Fruit fly (Drosophila melanogaster) whole organism, embryonic: ENCODE measurements around the gene GstD7.

Experiments used
- BtbVII ChIP-seq: fragments of 200-800 bp; sonication (Bioruptor generic); optimal IDR thresholded peaks from 3 replicates; lab custom pipeline; 2017; ENCODE audit warnings: missing biosample characterization, mild to moderate bottlenecking, missing genetic modification characterization
- CG10543 ChIP-seq: fragments of 200-800 bp; sonication (Bioruptor generic); optimal IDR thresholded peaks from 3 replicates; lab custom pipeline; 2017; ENCODE audit warnings: missing biosample characterization, mild to moderate bottlenecking, missing genetic modification characterization, moderate library complexity
- CG1233 ChIP-seq: fragments of 200-800 bp; sonication (Bioruptor generic); optimal IDR thresholded peaks from 4 replicates; lab custom pipeline; 2018; ENCODE audit warnings: missing biosample characterization, mild to moderate bottlenecking, missing genetic modification characterization
- CG12659 ChIP-seq: fragments of 200-800 bp; sonication (Bioruptor generic); optimal IDR thresholded peaks from 3 replicates; lab custom pipeline; 2017; ENCODE audit warnings: mild to moderate bottlenecking, missing biosample characterization, missing genetic modification reagents, missing genetic modification characterization
- CG13894 ChIP-seq: fragments of 200-800 bp; sonication (Bioruptor generic); optimal IDR thresholded peaks from 3 replicates; lab custom pipeline; 2018; ENCODE audit warnings: missing biosample characterization, mild to moderate bottlenecking, missing genetic modification characterization, moderate library complexity
- CG15479 ChIP-seq: fragments of 200-800 bp; sonication (Bioruptor generic); optimal IDR thresholded peaks from 3 replicates; lab custom pipeline; 2019; ENCODE audit warnings: missing biosample characterization, mild to moderate bottlenecking, missing genetic modification characterization, moderate library complexity
- CG15696 ChIP-seq: fragments of 200-800 bp; sonication (Bioruptor generic); optimal IDR thresholded peaks from 2 replicates; lab custom pipeline; 2019; ENCODE audit warnings: missing biosample characterization, mild to moderate bottlenecking, missing genetic modification characterization, moderate library complexity
- CG17802 ChIP-seq: fragments of 200-800 bp; sonication (Bioruptor generic); optimal IDR thresholded peaks from 2 replicates; lab custom pipeline; 2018; ENCODE audit warnings: missing biosample characterization, mild to moderate bottlenecking, missing genetic modification characterization, moderate library complexity
- CG18764 ChIP-seq: fragments of 200-800 bp; sonication (Bioruptor generic); optimal IDR thresholded peaks from 3 replicates; lab custom pipeline; 2016; ENCODE audit warnings: missing biosample characterization, missing genetic modification characterization
- CG31441 ChIP-seq: fragments of 200-800 bp; sonication (Bioruptor generic); IDR thresholded peaks from 2 replicates; pipeline ENCODE4 v1.3.6; 2022; ENCODE audit warnings: missing biosample characterization, missing genetic modification characterization
- CG34376 ChIP-seq: fragments of 200-800 bp; sonication (Bioruptor generic); optimal IDR thresholded peaks from 2 replicates; lab custom pipeline; 2018; ENCODE audit warnings: missing biosample characterization, mild to moderate bottlenecking, missing genetic modification characterization
- CG34422 ChIP-seq: fragments of 200-800 bp; sonication (Bioruptor generic); IDR thresholded peaks from 3 replicates; pipeline ENCODE4 v1.3.6; 2022; ENCODE audit warnings: missing biosample characterization, missing genetic modification characterization
- CG3847 ChIP-seq: fragments of 200-800 bp; sonication (Bioruptor generic); IDR thresholded peaks from 2 replicates; pipeline ENCODE4 v1.3.6; 2022; ENCODE audit warnings: missing biosample characterization, missing genetic modification characterization
- CG42726 ChIP-seq: fragments of 200-800 bp; sonication (Bioruptor generic); IDR thresholded peaks from 2 replicates; pipeline ENCODE4 v1.3.6; 2022; ENCODE audit warnings: missing biosample characterization, missing genetic modification characterization; ENCODE audit not compliant: partially characterized antibody
- CG4328 ChIP-seq: fragments of 200-800 bp; sonication (Bioruptor generic); optimal IDR thresholded peaks from 3 replicates; lab custom pipeline; 2017; ENCODE audit warnings: missing biosample characterization, missing genetic modification reagents, missing genetic modification characterization
- CG6254 ChIP-seq: fragments of 200-800 bp; sonication (Bioruptor generic); optimal IDR thresholded peaks from 3 replicates; lab custom pipeline; 2017; ENCODE audit warnings: mild to moderate bottlenecking, missing biosample characterization, missing genetic modification reagents, missing genetic modification characterization
- CG6813 ChIP-seq: fragments of 200-800 bp; sonication (Bioruptor generic); optimal IDR thresholded peaks from 2 replicates; lab custom pipeline; 2017; ENCODE audit warnings: missing biosample characterization, missing genetic modification characterization, mild to moderate bottlenecking, moderate library complexity, missing genetic modification reagents
- CG7928 ChIP-seq: fragments of 200-800 bp; sonication (Bioruptor generic); optimal IDR thresholded peaks from 2 replicates; lab custom pipeline; 2017; ENCODE audit warnings: missing biosample characterization, mild to moderate bottlenecking, missing genetic modification characterization
- CG9215 ChIP-seq: fragments of 200-800 bp; sonication (Bioruptor generic); IDR thresholded peaks from 2 replicates; pipeline ENCODE4 v1.3.6; 2022; ENCODE audit warnings: missing biosample characterization, missing genetic modification characterization
- CG9932 ChIP-seq: fragments of 200-800 bp; sonication (Bioruptor generic); IDR thresholded peaks from 2 replicates; pipeline ENCODE4 v1.3.6; 2022; ENCODE audit warnings: missing biosample characterization, missing genetic modification characterization
- Doc2 ChIP-seq: fragments of 200-800 bp; sonication (Bioruptor generic); IDR thresholded peaks from 2 replicates; pipeline ENCODE4 v1.3.6; 2022; ENCODE audit warnings: missing biosample characterization, missing genetic modification characterization
- Med ChIP-seq: fragments of 200-800 bp; sonication (Bioruptor generic); peaks from one replicate; lab custom pipeline; 2016; ENCODE audit warnings: missing biosample characterization, missing genetic modification characterization, mild to moderate bottlenecking, inconsistent platforms, moderate library complexity
- Nf-YA ChIP-seq: fragments of 200-800 bp; sonication (Bioruptor generic); IDR thresholded peaks from 2 replicates; pipeline ENCODE4 v1.3.6; 2022; ENCODE audit warnings: missing biosample characterization, missing genetic modification characterization
- Opbp ChIP-seq: fragments of 200-800 bp; sonication (Bioruptor generic); IDR thresholded peaks from 3 replicates; pipeline ENCODE4 v1.3.6; 2022; ENCODE audit warnings: missing biosample characterization, missing genetic modification characterization; ENCODE audit not compliant: partially characterized antibody
- Rx ChIP-seq: fragments of 200-800 bp; sonication (Bioruptor generic); IDR thresholded peaks from 2 replicates; pipeline ENCODE4 v1.3.6; 2022; ENCODE audit warnings: missing biosample characterization, missing genetic modification characterization
- Stat92E ChIP-seq, 3 experiments: fragments of >200 bp in 2 of 3; fragments of 200-800 bp in 1 of 3; sonication (Bioruptor generic) in 1 of 3; optimal IDR thresholded peaks; 2 replicates each; lab custom pipeline; 2017 to 2019; ENCODE audit warnings: missing biosample characterization in 3 of 3, missing genetic modification characterization in 3 of 3, mild to moderate bottlenecking in 1 of 3, moderate library complexity in 1 of 3
- Trl ChIP-seq, 3 experiments: fragments of >200 bp in 2 of 3; fragments of 200-800 bp in 1 of 3; sonication (Bioruptor generic) in 1 of 3; optimal IDR thresholded peaks; 2 replicates in 1 of 3; 3 replicates in 2 of 3; lab custom pipeline; 2016 to 2017; ENCODE audit warnings: missing biosample characterization in 1 of 3, missing genetic modification characterization in 1 of 3
- az2 ChIP-seq: fragments of 200-800 bp; sonication (Bioruptor generic); optimal IDR thresholded peaks from 3 replicates; lab custom pipeline; 2016; ENCODE audit warnings: missing biosample characterization, missing genetic modification characterization
- br ChIP-seq: fragments of >200 bp; optimal IDR thresholded peaks from 2 replicates; lab custom pipeline; 2017
- cad ChIP-seq: fragments of >200 bp; optimal IDR thresholded peaks from 2 replicates; lab custom pipeline; 2017; ENCODE audit warnings: missing biosample characterization, missing genetic modification characterization
- chm ChIP-seq: fragments of 200-800 bp; sonication (Bioruptor generic); IDR thresholded peaks from 2 replicates; pipeline ENCODE4 v1.3.6; 2022; ENCODE audit warnings: missing biosample characterization, missing genetic modification characterization
- corto ChIP-seq: fragments of 200-800 bp; sonication (Bioruptor generic); optimal IDR thresholded peaks from 2 replicates; lab custom pipeline; 2016; ENCODE audit warnings: missing biosample characterization, mild to moderate bottlenecking, missing genetic modification characterization, moderate library complexity
- danr ChIP-seq: fragments of 200-800 bp; sonication (Bioruptor generic); IDR thresholded peaks from 2 replicates; pipeline ENCODE4 v1.3.6; 2022; ENCODE audit warnings: missing biosample characterization, missing genetic modification characterization
- disco-r ChIP-seq: fragments of 200-800 bp; sonication (Bioruptor generic); optimal IDR thresholded peaks from 2 replicates; lab custom pipeline; 2016; ENCODE audit warnings: missing biosample characterization, missing genetic modification characterization
- dmrt99B ChIP-seq: fragments of 200-800 bp; sonication (Bioruptor generic); optimal IDR thresholded peaks from 2 replicates; lab custom pipeline; 2018; ENCODE audit warnings: missing biosample characterization, mild to moderate bottlenecking, missing genetic modification characterization, moderate library complexity
- fd3F ChIP-seq: fragments of 200-800 bp; sonication (Bioruptor generic); optimal IDR thresholded peaks from 2 replicates; lab custom pipeline; 2018; ENCODE audit warnings: missing biosample characterization, mild to moderate bottlenecking, missing genetic modification characterization, moderate library complexity
- fd64A ChIP-seq: fragments of 200-800 bp; sonication (Bioruptor generic); optimal IDR thresholded peaks from 3 replicates; lab custom pipeline; 2018; ENCODE audit warnings: missing biosample characterization, mild to moderate bottlenecking, missing genetic modification characterization
- jigr1 ChIP-seq: fragments of 200-800 bp; sonication (Bioruptor generic); IDR thresholded peaks from 3 replicates; pipeline ENCODE4 v1.3.6; 2022; ENCODE audit warnings: missing biosample characterization, missing genetic modification characterization
- jing ChIP-seq: fragments of 200-800 bp; sonication (Bioruptor generic); optimal IDR thresholded peaks from 2 replicates; lab custom pipeline; 2018; ENCODE audit warnings: missing biosample characterization, mild to moderate bottlenecking, missing genetic modification characterization
- lmd ChIP-seq: fragments of 200-800 bp; sonication (Bioruptor generic); IDR thresholded peaks from 2 replicates; pipeline ENCODE4 v1.3.6; 2022; ENCODE audit warnings: missing biosample characterization, missing genetic modification characterization
- maf-S ChIP-seq: fragments of 200-800 bp; sonication (Bioruptor generic); optimal IDR thresholded peaks from 2 replicates; lab custom pipeline; 2016; ENCODE audit warnings: missing biosample characterization, missing genetic modification characterization
- nom ChIP-seq: fragments of 200-800 bp; sonication (Bioruptor generic); optimal IDR thresholded peaks from 2 replicates; lab custom pipeline; 2017; ENCODE audit warnings: missing biosample characterization, missing genetic modification characterization, mild to moderate bottlenecking, moderate library complexity, missing genetic modification reagents
- p53 ChIP-seq: fragments of 200-800 bp; sonication (Bioruptor generic); optimal IDR thresholded peaks from 2 replicates; lab custom pipeline; 2016; ENCODE audit warnings: missing biosample characterization, missing genetic modification characterization
- slou ChIP-seq: fragments of 200-800 bp; sonication (Bioruptor generic); optimal IDR thresholded peaks from 3 replicates; lab custom pipeline; 2016; ENCODE audit warnings: missing biosample characterization, missing genetic modification characterization
- sug ChIP-seq: fragments of 200-800 bp; optimal IDR thresholded peaks from 2 replicates; lab custom pipeline; 2019; ENCODE audit warnings: missing biosample characterization, mild to moderate bottlenecking, missing genetic modification characterization, moderate library complexity
- tap ChIP-seq: fragments of 200-800 bp; optimal IDR thresholded peaks from 3 replicates; lab custom pipeline; 2019; ENCODE audit warnings: missing biosample characterization, mild to moderate bottlenecking, missing genetic modification characterization, moderate library complexity
- toy ChIP-seq: fragments of 200-800 bp; sonication (Bioruptor generic); IDR thresholded peaks from 2 replicates; pipeline ENCODE4 v1.3.6; 2022; ENCODE audit warnings: missing biosample characterization, missing genetic modification characterization
- wdn ChIP-seq: fragments of 200-800 bp; sonication (Bioruptor generic); IDR thresholded peaks from 2 replicates; pipeline ENCODE4 v1.3.6; 2022; ENCODE audit warnings: missing biosample characterization, missing genetic modification characterization

GstD7 gene

dm6 chr3R:12369793-12370642 is 8.3 kb upstream of the GstD7 start (continued):
- peak; percentile 47 for TF ChIP-seq CG6813 (GFP tag; lab: Kevin White, UChicago)
- no peak for TF ChIP-seq fd64A (GFP tag; lab: Kevin White, UChicago)
- no peak for TF ChIP-seq CG9215 (GFP tag; lab: Robert Waterston, UW)
- no peak for TF ChIP-seq CG15479 (GFP tag; lab: Kevin White, UChicago)
- TF ChIP-seq Opbp (GFP tag; lab: Robert Waterston, UW) = no peak
- TF ChIP-seq slou (GFP tag; lab: Kevin White, UChicago) = no peak
- no peak for TF ChIP-seq Nf-YA (GFP tag; lab: Robert Waterston, UW)
- peak; percentile 97 for TF ChIP-seq sug (tag; lab: Kevin White, UChicago)
- no peak for TF ChIP-seq Doc2 (GFP tag; lab: Robert Waterston, UW)
- TF ChIP-seq CG15696 = peak; percentile 67
- no peak for TF ChIP-seq wdn (GFP tag; lab: Robert Waterston, UW)
- TF ChIP-seq toy (GFP tag; lab: Robert Waterston, UW) = no peak
- TF ChIP-seq az2 (GFP tag; lab: Kevin White, UChicago) = peak; percentile 4
- TF ChIP-seq, all 482 proteins: peak for 14

dm6 chr3R:12370643-12370995 is 7.7 kb upstream of the GstD7 start:
- TF ChIP-seq p53 (GFP tag; lab: Kevin White, UChicago) = no peak
- TF ChIP-seq disco-r = no peak
- no peak for TF ChIP-seq br (lab: Kevin White, UChicago)
- TF ChIP-seq BtbVII = peak; percentile 29
- no peak for TF ChIP-seq CG9932 (GFP tag; lab: Robert Waterston, UW)
- TF ChIP-seq CG42726 (GFP tag; lab: Robert Waterston, UW) = no peak
- peak; percentile 66 for TF ChIP-seq CG34376 (GFP tag; lab: Kevin White, UChicago)
- TF ChIP-seq nom (GFP tag; lab: Kevin White, UChicago) = peak; percentile 59
- TF ChIP-seq CG4328 (GFP tag; lab: Kevin White, UChicago) = no peak
- TF ChIP-seq tap = no peak
- TF ChIP-seq CG7928 (GFP tag; lab: Kevin White, UChicago) = no peak
- TF ChIP-seq corto (GFP tag; lab: Kevin White, UChicago) = peak; percentile 66
- TF ChIP-seq fd3F = no peak
- peak; percentile 53 to 72 for TF ChIP-seq Trl (optimal IDR thresholded peaks at IDR 0.05; lab: Kevin White, UChicago)
- no peak for TF ChIP-seq Trl (GFP tag; optimal IDR thresholded peaks at IDR 0.05; lab: Kevin White, UChicago)
- no peak for TF ChIP-seq dmrt99B (tag; lab: Kevin White, UChicago)
- TF ChIP-seq CG1233 = no peak
- TF ChIP-seq lmd = no peak
- TF ChIP-seq maf-S = no peak
- TF ChIP-seq CG13894 (tag; lab: Kevin White, UChicago) = peak; percentile 97
- no peak for TF ChIP-seq CG18764 (GFP tag; lab: Kevin White, UChicago)
- TF ChIP-seq CG34422 (GFP tag; lab: Robert Waterston, UW) = peak; percentile 10; the same call in 1 of the 3 replicates
- TF ChIP-seq CG10543 = peak; percentile 36
- no peak for TF ChIP-seq cad (GFP tag; lab: Kevin White, UChicago)
- no peak for TF ChIP-seq CG6254 (GFP tag; lab: Kevin White, UChicago)
- TF ChIP-seq chm = peak; percentile 27; the same call in 1 of the 2 replicates
- TF ChIP-seq Rx (GFP tag; lab: Robert Waterston, UW) = no peak
- no peak for TF ChIP-seq CG12659 (GFP tag; lab: Kevin White, UChicago)
- no peak for TF ChIP-seq Stat92E (GFP tag; optimal IDR thresholded peaks at IDR 0.05; lab: Kevin White, UChicago)
- TF ChIP-seq CG17802 (tag; lab: Kevin White, UChicago) = no peak
- TF ChIP-seq CG31441 (GFP tag; lab: Robert Waterston, UW) = no peak
- no peak for TF ChIP-seq jing
- TF ChIP-seq CG3847 (GFP tag; lab: Robert Waterston, UW) = no peak
- no peak for TF ChIP-seq Med (GFP tag; lab: Kevin White, UChicago)
- TF ChIP-seq jigr1 (GFP tag; lab: Robert Waterston, UW) = no peak
- TF ChIP-seq danr (GFP tag; lab: Robert Waterston, UW) = no peak
